Fruit fly (Drosophila melanogaster) whole organism, wandering third instar larva: Measurements from ENCODE around the gene CG46304.

ENCODE experiments used
- CG9705 ChIP-seq: fragments of 200-800 bp; sonication (Bioruptor generic); optimal IDR thresholded peaks from 2 replicates; lab custom pipeline; 2018; ENCODE audit warnings: missing biosample characterization, mild to moderate bottlenecking, missing genetic modification characterization
- CrebA ChIP-seq: fragments of 200-800 bp; sonication (Bioruptor generic); optimal IDR thresholded peaks from 2 replicates; lab custom pipeline; 2016; ENCODE audit warnings: missing biosample characterization, mild to moderate bottlenecking, missing genetic modification characterization, borderline replicate concordance
- Dfd ChIP-seq: fragments of >200 bp; optimal IDR thresholded peaks from 2 replicates; lab custom pipeline; 2017; ENCODE audit warnings: missing biosample characterization, missing genetic modification characterization
- Dif ChIP-seq: fragments of 200-275, 200-300 bp; sonication (Bioruptor generic); optimal IDR thresholded peaks from 2 replicates; lab custom pipeline; 2018; ENCODE audit warnings: missing biosample characterization, missing genetic modification characterization; ENCODE audit not compliant: partially characterized antibody
- GATAd ChIP-seq: sonication (Bioruptor generic); optimal IDR thresholded peaks from 2 replicates; lab custom pipeline; 2016; ENCODE audit warnings: missing biosample characterization, missing genetic modification characterization
- HLH106 ChIP-seq: fragments of 200-800 bp; optimal IDR thresholded peaks from 3 replicates; lab custom pipeline; 2019; ENCODE audit warnings: missing biosample characterization, mild to moderate bottlenecking, missing genetic modification characterization, moderate library complexity
- Hnf4 ChIP-seq: fragments of 200-800 bp; sonication (Bioruptor generic); optimal IDR thresholded peaks from 2 replicates; lab custom pipeline; 2016; ENCODE audit warnings: missing biosample characterization, mild to moderate bottlenecking, missing genetic modification characterization
- Hr83 ChIP-seq: fragments of 200-300 bp; sonication (Bioruptor generic); optimal IDR thresholded peaks from 2 replicates; lab custom pipeline; 2016; ENCODE audit warnings: missing biosample characterization, mild to moderate bottlenecking, missing genetic modification characterization, moderate library complexity; ENCODE audit not compliant: poor library complexity, severe bottlenecking
- Jra ChIP-seq: sonication (Bioruptor generic); optimal IDR thresholded peaks from 2 replicates; lab custom pipeline; 2016; ENCODE audit warnings: missing biosample characterization, missing genetic modification characterization
- Myc ChIP-seq: fragments of >200 bp; optimal IDR thresholded peaks from 2 replicates; lab custom pipeline; 2017
- OdsH ChIP-seq: fragments of 200-800 bp; sonication (Bioruptor generic); optimal IDR thresholded peaks from 2 replicates; lab custom pipeline; 2016; ENCODE audit warnings: missing biosample characterization, mild to moderate bottlenecking, missing genetic modification characterization
- Rel ChIP-seq, 2 experiments: fragments of 200-800 bp; sonication (Bioruptor generic) in 1 of 2; optimal IDR thresholded peaks; 2 replicates in 1 of 2; 3 replicates in 1 of 2; lab custom pipeline; 2016 to 2019; ENCODE audit warnings: mild to moderate bottlenecking in 2 of 2, missing biosample characterization in 2 of 2, missing genetic modification characterization in 2 of 2, moderate library complexity in 1 of 2
- Sp1 ChIP-seq: fragments of 200-800 bp; sonication (Bioruptor generic); optimal IDR thresholded peaks from 3 replicates; lab custom pipeline; 2019; ENCODE audit warnings: missing biosample characterization, mild to moderate bottlenecking, missing genetic modification characterization, moderate library complexity
- Vsx2 ChIP-seq: fragments of 200-300, 225-300 bp; sonication (Bioruptor generic); optimal IDR thresholded peaks from 2 replicates; lab custom pipeline; 2018; ENCODE audit warnings: missing biosample characterization, missing genetic modification characterization; ENCODE audit not compliant: partially characterized antibody
- br ChIP-seq: fragments of 200-800 bp; sonication (Bioruptor generic); optimal IDR thresholded peaks from 2 replicates; lab custom pipeline; 2016; ENCODE audit warnings: missing biosample characterization, missing genetic modification characterization
- brk ChIP-seq: fragments of 200-800 bp; sonication (Bioruptor generic); optimal IDR thresholded peaks from 2 replicates; lab custom pipeline; 2016; ENCODE audit warnings: missing biosample characterization, mild to moderate bottlenecking, missing genetic modification characterization
- dmrt93B ChIP-seq: fragments of 200-800 bp; sonication (Bioruptor generic); optimal IDR thresholded peaks from 2 replicates; lab custom pipeline; 2018; ENCODE audit warnings: missing biosample characterization, mild to moderate bottlenecking, missing genetic modification characterization
- dsf ChIP-seq: sonication (Bioruptor generic); optimal IDR thresholded peaks from 2 replicates; lab custom pipeline; 2016; ENCODE audit warnings: missing biosample characterization, missing genetic modification characterization, borderline replicate concordance
- ey ChIP-seq: fragments of 200-800 bp; sonication (Bioruptor generic); optimal IDR thresholded peaks from 2 replicates; lab custom pipeline; 2016; ENCODE audit warnings: missing biosample characterization, missing genetic modification characterization
- foxo ChIP-seq, 2 experiments: fragments of 200-800 bp; sonication (Bioruptor generic); optimal IDR thresholded peaks; 2 replicates in 1 of 2; 3 replicates in 1 of 2; lab custom pipeline; 2016 to 2017; ENCODE audit warnings: missing biosample characterization in 2 of 2, missing genetic modification characterization in 2 of 2
- fru ChIP-seq: fragments of 200-800 bp; sonication (Bioruptor generic); optimal IDR thresholded peaks from 3 replicates; lab custom pipeline; 2016; ENCODE audit warnings: missing biosample characterization, mild to moderate bottlenecking, missing genetic modification characterization
- h ChIP-seq: fragments of 200-800 bp; sonication (Bioruptor generic); optimal IDR thresholded peaks from 3 replicates; lab custom pipeline; 2016; ENCODE audit warnings: missing biosample characterization, mild to moderate bottlenecking, missing genetic modification characterization
- jim ChIP-seq: fragments of 175-275, 200-325 bp; sonication (Bioruptor generic); optimal IDR thresholded peaks from 2 replicates; lab custom pipeline; 2016; ENCODE audit warnings: missing biosample characterization, mild to moderate bottlenecking, missing genetic modification characterization
- lola ChIP-seq: fragments of >200 bp; optimal IDR thresholded peaks from 2 replicates; lab custom pipeline; 2017; ENCODE audit warnings: missing biosample characterization, missing genetic modification characterization
- psq ChIP-seq: fragments of 200-800 bp; sonication (Bioruptor generic); optimal IDR thresholded peaks from 3 replicates; lab custom pipeline; 2017; ENCODE audit warnings: missing biosample characterization, mild to moderate bottlenecking, missing genetic modification characterization, moderate library complexity
- rgr ChIP-seq: fragments of 200-800 bp; sonication (Bioruptor generic); optimal IDR thresholded peaks from 3 replicates; lab custom pipeline; 2016; ENCODE audit warnings: missing biosample characterization, mild to moderate bottlenecking, missing genetic modification characterization
- sage ChIP-seq: fragments of 200-800 bp; sonication (Bioruptor generic); optimal IDR thresholded peaks from 2 replicates; lab custom pipeline; 2016; ENCODE audit warnings: missing biosample characterization, mild to moderate bottlenecking, missing genetic modification characterization

Gene CG46304

dm6 chr2L:18948724-18949108 lies 2.6 kb downstream of the CG46304 start, which contains the start of gene CG10428:
CG10428 (plus strand) TSS chr2L:18948884.
- TF ChIP-seq Myc (peak; percentile 14), lola (GFP tag; lab: Kevin White, UChicago) (no peak)

- TF ChIP-seq Jra (GFP tag; lab: Kevin White, UChicago) (peak; percentile 33), ey (GFP tag; lab: Kevin White, UChicago) (no peak), dsf (GFP tag; lab: Kevin White, UChicago) (peak; percentile 4), Rel (GFP tag; optimal IDR thresholded peaks at IDR 0.05; lab: Kevin White, UChicago) (no peak), Rel (tag; optimal IDR thresholded peaks at IDR 0.05; lab: Kevin White, UChicago) (peak; percentile 25), CG9705 (GFP tag; lab: Kevin White, UChicago) (no peak), brk (GFP tag; lab: Kevin White, UChicago) (peak; percentile 74), rgr (GFP tag; lab: Kevin White, UChicago) (peak; percentile 23), Hnf4 (GFP tag; lab: Kevin White, UChicago) (peak; percentile 48), Hr83 (peak; percentile 10)
Measured at dm6 chr2L:18951674-18952073, 5.6 kb downstream of the CG46304 start, which contains the start of gene Nedd8. Nedd8 (minus strand) TSS chr2L:18951837.

dm6 chr2L:18953512-18954254 lies 7.6 kb downstream of the CG46304 start:
- TF ChIP-seq Dfd (GFP tag; lab: Kevin White, UChicago): no peak
- peak; percentile 31 for TF ChIP-seq OdsH (GFP tag; lab: Kevin White, UChicago)
- peak; percentile 10 for TF ChIP-seq fru (GFP tag; lab: Kevin White, UChicago)
- TF ChIP-seq HLH106: peak; percentile 46
- TF ChIP-seq foxo (GFP tag; optimal IDR thresholded peaks at IDR 0.05; lab: Kevin White, UChicago): peak in 1 of 2 experiments; percentile 38
- TF ChIP-seq Vsx2 (GFP tag; lab: Kevin White, UChicago): no peak
- peak; percentile 1 for TF ChIP-seq rgr (GFP tag; lab: Kevin White, UChicago)
- peak; percentile 27 for TF ChIP-seq psq (GFP tag; lab: Kevin White, UChicago)
- TF ChIP-seq Myc: no peak
- peak; percentile 21 for TF ChIP-seq Sp1 (GFP tag; lab: Kevin White, UChicago)

- no peak for TF ChIP-seq Sp1 (GFP tag; lab: Kevin White, UChicago)
- TF ChIP-seq Hr83: peak; percentile 19
- TF ChIP-seq brk (GFP tag; lab: Kevin White, UChicago): no peak
- peak; percentile 37 for TF ChIP-seq Rel (GFP tag; optimal IDR thresholded peaks at IDR 0.05; lab: Kevin White, UChicago)
- peak; percentile 68 for TF ChIP-seq Rel (tag; optimal IDR thresholded peaks at IDR 0.05; lab: Kevin White, UChicago)
- peak; percentile 65 for TF ChIP-seq br
- TF ChIP-seq Dif: peak; percentile 18
- peak; percentile 18 for TF ChIP-seq sage
- peak; percentile 65 for TF ChIP-seq Hnf4 (GFP tag; lab: Kevin White, UChicago)
- no peak for TF ChIP-seq rgr (GFP tag; lab: Kevin White, UChicago)
- TF ChIP-seq Myc: no peak
- peak; percentile 34 for TF ChIP-seq h (GFP tag; lab: Kevin White, UChicago)
Measured at dm6 chr2L:18954255-18954715, 8.2 kb downstream of the CG46304 start, which contains the start of gene CG10621. CG10621 (minus strand) TSS chr2L:18954431.

dm6 chr2L:18955666-18956065 lies 9.6 kb downstream of the CG46304 start:
- TF ChIP-seq jim (GFP tag; lab: Kevin White, UChicago): no peak
- no peak for TF ChIP-seq GATAd
- no peak for TF ChIP-seq Sp1 (GFP tag; lab: Kevin White, UChicago)
- no peak for TF ChIP-seq CrebA (GFP tag; lab: Kevin White, UChicago)
- TF ChIP-seq sage: no peak
- TF ChIP-seq dmrt93B: no peak
- TF ChIP-seq fru (GFP tag; lab: Kevin White, UChicago): no peak
- TF ChIP-seq, all 38 proteins: peak for 0
